Fruit fly (Drosophila melanogaster) whole organism, wandering third instar larva: ENCODE data around the gene mRpS23.

Experiments used
- CG32264 ChIP-seq: fragments of 200-800 bp; sonication (Bioruptor generic); optimal IDR thresholded peaks from 2 replicates; lab custom pipeline; 2016; ENCODE audit warnings: missing biosample characterization, missing genetic modification characterization
- Rel ChIP-seq, 2 experiments: fragments of 200-800 bp; sonication (Bioruptor generic) in 1 of 2; optimal IDR thresholded peaks; 2 replicates in 1 of 2; 3 replicates in 1 of 2; lab custom pipeline; 2016 to 2019; ENCODE audit warnings: mild to moderate bottlenecking in 2 of 2, missing biosample characterization in 2 of 2, missing genetic modification characterization in 2 of 2, moderate library complexity in 1 of 2

mRpS23 gene

dm6 chr2L:13790715-13791114, 44.2 kb downstream of the mRpS23 start, which contains the start of gene CG16863:
Gene CG16863 (plus strand): TSS chr2L:13790959.
- TF ChIP-seq CG32264 (no peak), Rel (GFP tag; optimal IDR thresholded peaks at IDR 0.05; lab: Kevin White, UChicago) (no peak), Rel (tag; optimal IDR thresholded peaks at IDR 0.05; lab: Kevin White, UChicago) (peak; percentile 54)
